Worm (Caenorhabditis elegans) whole organism, L4 larva: ENCODE results near the gene M163.1.

Experiments used
- F10B5.3 ChIP-seq: sonication (generic microtip); optimal IDR thresholded peaks from 2 replicates; lab custom pipeline; 2016; ENCODE audit warnings: mild to moderate bottlenecking, missing genetic modification characterization, missing compliant biosample characterization
- F44E2.7 ChIP-seq: fragments of 200-800 bp; sonication (Bioruptor generic); IDR thresholded peaks from 2 replicates; pipeline ENCODE4 v2.1.2; 2022; ENCODE audit warnings: missing genetic modification characterization, missing compliant biosample characterization
- F49E8.2 ChIP-seq: sonication (generic microtip); optimal IDR thresholded peaks from 2 replicates; lab custom pipeline; 2016; ENCODE audit warnings: missing compliant biosample characterization, mild to moderate bottlenecking, missing genetic modification characterization, borderline replicate concordance
- T20F7.1 ChIP-seq: fragments of 200-800 bp; sonication (Bioruptor generic); optimal IDR thresholded peaks from 2 replicates; lab custom pipeline; 2018; ENCODE audit warnings: mild to moderate bottlenecking, missing genetic modification characterization, missing compliant biosample characterization
- Y105C5A.15 ChIP-seq: fragments of 200-800 bp; sonication (Bioruptor generic); IDR thresholded peaks from 2 replicates; pipeline ENCODE4 v1.3.6; 2022; ENCODE audit warnings: missing genetic modification characterization, missing compliant biosample characterization
- Y5F2A.4 ChIP-seq: fragments of 200-800 bp; sonication (Bioruptor generic); optimal IDR thresholded peaks from 2 replicates; lab custom pipeline; 2018; ENCODE audit warnings: mild to moderate bottlenecking, missing genetic modification characterization, missing compliant biosample characterization
- aha-1 ChIP-seq: fragments of 150-350 bp; peaks from one replicate; lab custom pipeline; 2014; ENCODE audit warnings: missing biosample characterization, missing genetic modification characterization
- ceh-62 ChIP-seq: sonication (generic microtip); optimal IDR thresholded peaks from 2 replicates; lab custom pipeline; 2017; ENCODE audit warnings: missing biosample characterization, missing genetic modification characterization
- daf-16 ChIP-seq, 3 experiments: sonication (generic microtip); optimal IDR thresholded peaks; 2 replicates each; lab custom pipeline; 2016 to 2017; ENCODE audit warnings: missing genetic modification characterization in 3 of 3, missing genetic modification reagents in 3 of 3, mild to moderate bottlenecking in 2 of 3, missing compliant biosample characterization in 2 of 3, missing biosample characterization in 1 of 3, moderate library complexity in 1 of 3
- dmd-6 ChIP-seq: fragments of 200-800 bp; sonication (Bioruptor generic); IDR thresholded peaks from 2 replicates; pipeline ENCODE4 v1.3.6; 2022; ENCODE audit warnings: missing genetic modification reagents, missing genetic modification characterization, missing compliant biosample characterization
- dmd-8 ChIP-seq: fragments of 200-800 bp; sonication (Bioruptor generic); IDR thresholded peaks from 2 replicates; pipeline ENCODE4 v1.3.6; 2022; ENCODE audit warnings: missing genetic modification characterization, missing compliant biosample characterization
- dve-1 ChIP-seq: sonication (generic microtip); optimal IDR thresholded peaks from 2 replicates; lab custom pipeline; 2017; ENCODE audit warnings: antibody characterized with exemption, mild to moderate bottlenecking, missing genetic modification characterization, missing compliant biosample characterization; ENCODE audit not compliant: insufficient read depth
- fos-1 ChIP-seq: fragments of 150-350 bp; optimal IDR thresholded peaks from 2 replicates; lab custom pipeline; 2014; ENCODE audit warnings: missing biosample characterization, missing genetic modification characterization
- hlh-11 ChIP-seq: fragments of 200-800 bp; sonication (Bioruptor generic); optimal IDR thresholded peaks from 2 replicates; lab custom pipeline; 2018; ENCODE audit warnings: mild to moderate bottlenecking, missing genetic modification characterization, missing compliant biosample characterization
- hlh-30 ChIP-seq: sonication (generic microtip); optimal IDR thresholded peaks from 2 replicates; lab custom pipeline; 2017; ENCODE audit warnings: antibody characterized with exemption, mild to moderate bottlenecking, missing genetic modification characterization, missing compliant biosample characterization; ENCODE audit not compliant: insufficient read depth
- lin-1 ChIP-seq: fragments of 200-800 bp; sonication (Bioruptor generic); IDR thresholded peaks from 2 replicates; pipeline ENCODE4 v1.3.6; 2022; ENCODE audit warnings: missing genetic modification reagents, missing genetic modification characterization, missing compliant biosample characterization
- lin-29 ChIP-seq: fragments of 200-800 bp; sonication (Bioruptor generic); IDR thresholded peaks from 2 replicates; pipeline ENCODE4 v1.3.6; 2022; ENCODE audit warnings: missing genetic modification reagents, missing genetic modification characterization, missing compliant biosample characterization
- lsy-2 ChIP-seq, 2 experiments: fragments of 150-350 bp in 1 of 2; sonication (generic microtip) in 1 of 2; optimal IDR thresholded peaks; 2 replicates each; lab custom pipeline; 2014 to 2017; ENCODE audit warnings: missing biosample characterization in 2 of 2, missing genetic modification characterization in 2 of 2
- madf-5 ChIP-seq, 2 experiments: fragments of 200-800 bp; sonication (Bioruptor generic); IDR thresholded peaks; 2 replicates each; pipeline ENCODE4 v1.3.6; 2022; ENCODE audit warnings: missing compliant biosample characterization in 2 of 2, missing genetic modification characterization in 2 of 2
- mdl-1 ChIP-seq, 2 experiments: fragments of 150-350 bp in 1 of 2; sonication (generic microtip) in 1 of 2; optimal IDR thresholded peaks; 2 replicates each; lab custom pipeline; 2014 to 2017; ENCODE audit warnings: missing biosample characterization in 2 of 2, missing genetic modification characterization in 2 of 2
- mxl-2 ChIP-seq: fragments of 200-800 bp; sonication (Bioruptor generic); conservative IDR thresholded peaks from 2 replicates; pipeline ENCODE4 v1.3.6; 2022; ENCODE audit warnings: missing genetic modification reagents, missing genetic modification characterization, missing compliant biosample characterization
- mxl-3 ChIP-seq: fragments of 200-800 bp; sonication (Bioruptor generic); optimal IDR thresholded peaks from 2 replicates; lab custom pipeline; 2018; ENCODE audit warnings: mild to moderate bottlenecking, missing genetic modification characterization, missing compliant biosample characterization
- nhr-102 ChIP-seq: sonication (generic microtip); optimal IDR thresholded peaks from 2 replicates; lab custom pipeline; 2016; ENCODE audit warnings: mild to moderate bottlenecking, missing genetic modification characterization, moderate library complexity, missing compliant biosample characterization
- nhr-25 ChIP-seq: sonication (generic microtip); optimal IDR thresholded peaks from 2 replicates; lab custom pipeline; 2017; ENCODE audit warnings: missing genetic modification characterization, mild to moderate bottlenecking, missing compliant biosample characterization, antibody characterized with exemption, moderate library complexity, borderline replicate concordance; ENCODE audit not compliant: insufficient read depth
- nhr-28 ChIP-seq: fragments of 150-350 bp; optimal IDR thresholded peaks from 2 replicates; lab custom pipeline; 2014; ENCODE audit warnings: missing biosample characterization, missing genetic modification characterization
- nhr-48 ChIP-seq: sonication (generic microtip); optimal IDR thresholded peaks from 2 replicates; lab custom pipeline; 2016; ENCODE audit warnings: mild to moderate bottlenecking, missing genetic modification characterization, missing compliant biosample characterization
- php-3 ChIP-seq: fragments of 200-800 bp; sonication (Bioruptor generic); IDR thresholded peaks from 2 replicates; pipeline ENCODE4 v1.3.6; 2022; ENCODE audit warnings: missing genetic modification reagents, missing genetic modification characterization, missing compliant biosample characterization
- pqm-1 ChIP-seq: sonication (generic microtip); optimal IDR thresholded peaks from 2 replicates; lab custom pipeline; 2017; ENCODE audit warnings: missing biosample characterization, missing genetic modification characterization
- set-16 ChIP-seq: fragments of 200-800 bp; sonication (Bioruptor generic); IDR thresholded peaks from 2 replicates; pipeline ENCODE4 v1.3.6; 2022; ENCODE audit warnings: missing genetic modification reagents, missing genetic modification characterization, missing compliant biosample characterization
- tra-1 ChIP-seq: fragments of 200-800 bp; sonication (Bioruptor generic); IDR thresholded peaks from 2 replicates; pipeline ENCODE4 v1.3.6; 2022; ENCODE audit warnings: missing genetic modification reagents, missing genetic modification characterization, missing compliant biosample characterization
- unc-130 ChIP-seq: sonication (generic microtip); optimal IDR thresholded peaks from 2 replicates; lab custom pipeline; 2016; ENCODE audit warnings: missing genetic modification reagents, missing genetic modification characterization, missing compliant biosample characterization
- unc-39 ChIP-seq: sonication (generic microtip); optimal IDR thresholded peaks from 2 replicates; lab custom pipeline; 2017; ENCODE audit warnings: missing biosample characterization, missing genetic modification characterization
- unc-62 ChIP-seq, 3 experiments: fragments of 150-350 bp in 1 of 3; sonication (generic microtip); optimal IDR thresholded peaks in 2 of 3; peaks in 1 of 3; 1 replicate in 1 of 3; 2 replicates in 2 of 3; lab custom pipeline; 2014 to 2017; ENCODE audit warnings: missing biosample characterization in 3 of 3, missing genetic modification characterization in 3 of 3, missing genetic modification reagents in 3 of 3, missing genotype in 1 of 3
- zip-2 ChIP-seq: fragments of 150-350 bp; optimal IDR thresholded peaks from 2 replicates; lab custom pipeline; 2014; ENCODE audit warnings: missing biosample characterization, missing genetic modification characterization
- ztf-11 ChIP-seq: fragments of 150-350 bp; optimal IDR thresholded peaks from 2 replicates; lab custom pipeline; 2014; ENCODE audit warnings: missing biosample characterization, missing genetic modification characterization

The M163.1 gene

ce11 chrX:14505578-14506353 lies 2.1 kb upstream of the M163.1 start (continued):
- peak; percentile 52 for TF ChIP-seq nhr-102 (tag; lab: Kevin White, UChicago)
- no peak for TF ChIP-seq madf-5 (GFP tag; IDR thresholded peaks at IDR 0.05; lab: Robert Waterston, UW)
- no peak for TF ChIP-seq ztf-11 (tag; lab: Kevin White, UChicago)
- peak; percentile 60 for TF ChIP-seq nhr-48
- TF ChIP-seq mxl-2 (GFP tag; lab: Robert Waterston, UW): 0 out of 2 replicates have a peak, but pooled peaks have one; percentile 23
- no peak for TF ChIP-seq Y105C5A.15 (GFP tag; lab: Robert Waterston, UW)
- no peak for TF ChIP-seq ceh-62 (tag; lab: Kevin White, UChicago)
- peak; percentile 68 for TF ChIP-seq set-16 (GFP tag; lab: Robert Waterston, UW)
- peak; percentile 78 for TF ChIP-seq hlh-30 (tag; lab: Kevin White, UChicago)
- TF ChIP-seq dmd-8: no peak
- TF ChIP-seq unc-39 (tag; lab: Kevin White, UChicago): no peak
- TF ChIP-seq lin-1 (GFP tag; lab: Robert Waterston, UW): peak; percentile 65

- TF ChIP-seq dve-1 (peak; percentile 54), tra-1 (GFP tag; lab: Robert Waterston, UW) (0 out of 2 replicates have a peak, but pooled peaks have one; percentile 12), nhr-28 (peak; percentile 83), mxl-3 (peak; percentile 47), F10B5.3 (tag; lab: Kevin White, UChicago) (peak; percentile 7), daf-16 (GFP tag; optimal IDR thresholded peaks at IDR 0.05; lab: Kevin White, UChicago) (no peak), daf-16 (tag; optimal IDR thresholded peaks at IDR 0.05; lab: Kevin White, UChicago) (peak; percentile 36), hlh-11 (tag; lab: Kevin White, UChicago) (peak; percentile 41), dmd-8 (0 out of 2 replicates have a peak, but pooled peaks have one; percentile 22), unc-130 (GFP tag; lab: Kevin White, UChicago) (no peak), lin-1 (GFP tag; lab: Robert Waterston, UW) (0 out of 2 replicates have a peak, but pooled peaks have one; percentile 20), ceh-62 (tag; lab: Kevin White, UChicago) (no peak), F44E2.7 (GFP tag; lab: Robert Waterston, UW) (0 out of 2 replicates have a peak, but pooled peaks have one; percentile 0), nhr-25 (tag; lab: Kevin White, UChicago) (no peak), dmd-6 (GFP tag; lab: Robert Waterston, UW) (peak; percentile 35), T20F7.1 (GFP tag; lab: Kevin White, UChicago) (no peak), mdl-1 (tag; optimal IDR thresholded peaks at IDR 0.05; lab: Kevin White, UChicago) (no peak), php-3 (GFP tag; lab: Robert Waterston, UW) (peak; percentile 41; the same call in 1 of the 2 replicates), pqm-1 (tag; lab: Kevin White, UChicago) (peak; percentile 72), F49E8.2 (tag; lab: Kevin White, UChicago) (no peak)
Measured at ce11 chrX:14504551-14504902, 903 bp upstream of the M163.1 start.

DNA sequence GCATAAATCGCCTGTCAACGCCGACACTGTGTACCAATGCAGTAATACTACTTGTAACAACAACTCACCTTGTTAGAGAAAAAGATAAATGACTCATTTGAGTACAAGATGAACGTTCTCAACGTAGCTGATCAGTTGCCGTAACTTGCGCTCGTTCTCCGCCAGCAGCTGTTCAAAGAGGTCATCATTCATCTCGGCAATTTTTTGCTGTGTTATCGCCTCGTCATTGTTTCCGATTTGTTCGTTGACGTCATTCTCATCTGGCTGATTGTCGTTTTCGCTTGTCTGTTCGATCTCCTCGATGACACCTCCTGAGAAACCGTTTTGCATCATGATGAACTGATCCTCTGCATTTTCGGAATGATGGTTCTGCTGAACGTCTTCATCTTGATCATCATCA lies 342 bp downstream of the M163.1 start:
- TF ChIP-seq zip-2 (tag; lab: Kevin White, UChicago) (no peak), unc-62 (GFP tag; optimal IDR thresholded peaks at IDR 0.05 in 1 of 2; lab: Kevin White, UChicago) (peak in 1 of 2 experiments; percentile 19), unc-62 (tag; optimal IDR thresholded peaks at IDR 0.05; lab: Kevin White, UChicago) (no peak), lsy-2 (tag; optimal IDR thresholded peaks at IDR 0.05; lab: Kevin White, UChicago) (peak in 1 of 2 experiments; percentile 3), daf-16 (GFP tag; optimal IDR thresholded peaks at IDR 0.05; lab: Kevin White, UChicago) (peak in 1 of 2 experiments; percentile 56), daf-16 (tag; optimal IDR thresholded peaks at IDR 0.05; lab: Kevin White, UChicago) (no peak), mxl-3 (peak; percentile 7), Y5F2A.4 (GFP tag; lab: Kevin White, UChicago) (no peak), tra-1 (GFP tag; lab: Robert Waterston, UW) (peak; percentile 58; the same call in 1 of the 2 replicates), lin-29 (GFP tag; lab: Robert Waterston, UW) (no peak), aha-1 (no peak), hlh-11 (tag; lab: Kevin White, UChicago) (peak; percentile 69), dmd-6 (GFP tag; lab: Robert Waterston, UW) (peak; percentile 52), nhr-48 (peak; percentile 18), fos-1 (tag; lab: Kevin White, UChicago) (no peak), nhr-28 (peak; percentile 31), hlh-30 (tag; lab: Kevin White, UChicago) (peak; percentile 25)
- TF ChIP-seq, all 104 proteins: peak for 10
